Worm (Caenorhabditis elegans): ENCODE measurements around the gene R09A1.3.

DNA sequence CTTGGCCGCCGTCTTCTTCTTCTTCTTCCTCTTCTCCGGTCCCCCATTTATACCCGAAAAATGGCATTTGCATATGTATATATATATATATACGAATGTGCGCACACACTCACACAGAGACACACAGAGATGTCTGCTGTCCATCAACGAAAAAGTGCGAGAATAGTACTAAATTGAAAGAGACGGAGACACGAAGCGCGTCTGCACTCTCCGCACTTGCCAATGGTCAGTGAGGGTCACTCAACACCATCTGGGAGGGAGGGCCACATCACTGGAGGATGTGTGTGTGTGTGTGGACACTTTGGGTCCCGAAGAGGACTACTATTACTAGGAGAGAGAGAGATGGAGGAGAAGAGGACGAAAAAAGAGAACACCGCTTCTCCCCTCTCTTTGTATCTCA is 51.7 kb downstream of the R09A1.3 start:
- TF ChIP-seq nhr-237 (tag; optimal IDR thresholded peaks at IDR 0.05), result no peak
- no peak for TF ChIP-seq nhr-76 (tag; optimal IDR thresholded peaks at IDR 0.05)
- TF ChIP-seq elt-2 (tag; optimal IDR thresholded peaks at IDR 0.05), result no peak
- peak; percentile 63 for TF ChIP-seq pha-4 (tag; optimal IDR thresholded peaks at IDR 0.05)
- no peak for TF ChIP-seq pqm-1 (tag; optimal IDR thresholded peaks at IDR 0.05)
- peak; percentile 87 for TF ChIP-seq lin-39 (tag; optimal IDR thresholded peaks at IDR 0.05)
- TF ChIP-seq nhr-23 (tag; optimal IDR thresholded peaks at IDR 0.05), result peak; percentile 28
- no peak for TF ChIP-seq unc-62 (GFP tag; optimal IDR thresholded peaks at IDR 0.05)
- TF ChIP-seq ceh-28 (tag; optimal IDR thresholded peaks at IDR 0.05), result no peak
- TF ChIP-seq mdl-1 (tag; optimal IDR thresholded peaks at IDR 0.05), result no peak
- TF ChIP-seq ztf-11 (tag; optimal IDR thresholded peaks at IDR 0.05), result no peak
- peak; percentile 69 for TF ChIP-seq egl-5 (tag; optimal IDR thresholded peaks at IDR 0.05)
- TF ChIP-seq egl-27 (tag; optimal IDR thresholded peaks at IDR 0.05), result no peak

Data from whole organism, L3 larva.